Fruit fly (Drosophila melanogaster) whole organism, embryonic: ENCODE measurements around the gene rempA.

Source experiments
- CG10654 ChIP-seq: fragments of 200-800 bp; sonication (Bioruptor generic); optimal IDR thresholded peaks from 2 replicates; lab custom pipeline; 2016; ENCODE audit warnings: missing biosample characterization, missing genetic modification characterization
- CG11085 ChIP-seq: fragments of 200-800 bp; sonication (Bioruptor generic); IDR thresholded peaks from 2 replicates; pipeline ENCODE4 v1.3.6; 2022; ENCODE audit warnings: missing biosample characterization, missing genetic modification characterization
- CG12942 ChIP-seq: fragments of 200-800 bp; sonication (Bioruptor generic); optimal IDR thresholded peaks from 3 replicates; lab custom pipeline; 2016; ENCODE audit warnings: missing biosample characterization, missing genetic modification characterization
- CG16863 ChIP-seq: fragments of 200-800 bp; sonication (Bioruptor generic); optimal IDR thresholded peaks from 3 replicates; lab custom pipeline; 2016; ENCODE audit warnings: missing biosample characterization, missing genetic modification characterization
- CG17361 ChIP-seq: fragments of 200-800 bp; sonication (Bioruptor generic); IDR thresholded peaks from 3 replicates; pipeline ENCODE4 v1.3.6; 2022; ENCODE audit warnings: missing biosample characterization, missing genetic modification characterization
- CG18619 ChIP-seq: fragments of 200-800 bp; sonication (Bioruptor generic); optimal IDR thresholded peaks from 3 replicates; lab custom pipeline; 2017; ENCODE audit warnings: missing biosample characterization, mild to moderate bottlenecking, missing genetic modification characterization
- CG31224 ChIP-seq: fragments of 200-800 bp; sonication (Bioruptor generic); IDR thresholded peaks from 2 replicates; pipeline ENCODE4 v1.3.6; 2022; ENCODE audit warnings: missing biosample characterization, missing genetic modification characterization
- CG34224 ChIP-seq: fragments of 200-800 bp; sonication (Bioruptor generic); IDR thresholded peaks from 3 replicates; pipeline ENCODE4 v1.3.6; 2022; ENCODE audit warnings: missing biosample characterization, missing genetic modification characterization; ENCODE audit not compliant: partially characterized antibody
- CG34422 ChIP-seq: fragments of 200-800 bp; sonication (Bioruptor generic); IDR thresholded peaks from 3 replicates; pipeline ENCODE4 v1.3.6; 2022; ENCODE audit warnings: missing biosample characterization, missing genetic modification characterization
- CG43689 ChIP-seq: fragments of 200-800 bp; sonication (Bioruptor generic); IDR thresholded peaks from 2 replicates; pipeline ENCODE4 v1.3.6; 2022; ENCODE audit warnings: missing biosample characterization, missing genetic modification characterization
- CG4404 ChIP-seq: fragments of 200-800 bp; sonication (Bioruptor generic); IDR thresholded peaks from 2 replicates; pipeline ENCODE4 v1.3.6; 2022; ENCODE audit warnings: missing biosample characterization, missing genetic modification characterization
- CG4617 ChIP-seq: fragments of 200-800 bp; sonication (Bioruptor generic); optimal IDR thresholded peaks from 3 replicates; lab custom pipeline; 2016; ENCODE audit warnings: missing biosample characterization, missing genetic modification characterization, borderline replicate concordance
- CG6813 ChIP-seq: fragments of 200-800 bp; sonication (Bioruptor generic); optimal IDR thresholded peaks from 2 replicates; lab custom pipeline; 2017; ENCODE audit warnings: missing biosample characterization, missing genetic modification characterization, mild to moderate bottlenecking, moderate library complexity, missing genetic modification reagents
- CG8281 ChIP-seq: fragments of 200-800 bp; sonication (Bioruptor generic); optimal IDR thresholded peaks from 2 replicates; lab custom pipeline; 2018; ENCODE audit warnings: missing biosample characterization, mild to moderate bottlenecking, missing genetic modification characterization, moderate library complexity
- CG8944 ChIP-seq: fragments of 200-800 bp; sonication (Bioruptor generic); optimal IDR thresholded peaks from 3 replicates; lab custom pipeline; 2016; ENCODE audit warnings: missing biosample characterization, missing genetic modification characterization
- CG9797 ChIP-seq: fragments of 200-800 bp; sonication (Bioruptor generic); optimal IDR thresholded peaks from 3 replicates; lab custom pipeline; 2018; ENCODE audit warnings: missing biosample characterization, mild to moderate bottlenecking, missing genetic modification characterization
- CG9876 ChIP-seq: fragments of 200-800 bp; sonication (Bioruptor generic); optimal IDR thresholded peaks from 2 replicates; lab custom pipeline; 2016; ENCODE audit warnings: missing biosample characterization, missing genetic modification characterization
- Dad ChIP-seq: fragments of 200-800 bp; sonication (Bioruptor generic); optimal IDR thresholded peaks from 3 replicates; lab custom pipeline; 2016; ENCODE audit warnings: missing biosample characterization, missing genetic modification characterization
- Elba2 ChIP-seq: fragments of 200-800 bp; sonication (Bioruptor generic); optimal IDR thresholded peaks from 3 replicates; lab custom pipeline; 2016; ENCODE audit warnings: missing biosample characterization, missing genetic modification characterization
- Fer3 ChIP-seq: fragments of 200-800 bp; sonication (Bioruptor generic); optimal IDR thresholded peaks from 2 replicates; lab custom pipeline; 2018; ENCODE audit warnings: missing biosample characterization, mild to moderate bottlenecking, missing genetic modification characterization, moderate library complexity
- HLH4C ChIP-seq: fragments of 200-800 bp; sonication (Bioruptor generic); IDR thresholded peaks from 3 replicates; pipeline ENCODE4 v1.3.6; 2022; ENCODE audit warnings: missing biosample characterization, missing genetic modification characterization; ENCODE audit not compliant: partially characterized antibody
- Hey ChIP-seq: fragments of 200-800 bp; sonication (Bioruptor generic); optimal IDR thresholded peaks from 3 replicates; lab custom pipeline; 2018; ENCODE audit warnings: missing biosample characterization, mild to moderate bottlenecking, missing genetic modification characterization
- Max ChIP-seq: fragments of 200-800 bp; sonication (Bioruptor generic); optimal IDR thresholded peaks from 2 replicates; lab custom pipeline; 2016; ENCODE audit warnings: missing biosample characterization, mild to moderate bottlenecking, missing genetic modification characterization
- Mrtf ChIP-seq: fragments of 200-800 bp; sonication (Bioruptor generic); IDR thresholded peaks from 3 replicates; pipeline ENCODE4 v1.3.6; 2022; ENCODE audit warnings: missing biosample characterization, missing genetic modification characterization
- NC2α ChIP-seq: fragments of 200-800 bp; sonication (Bioruptor generic); optimal IDR thresholded peaks from 2 replicates; lab custom pipeline; 2016; ENCODE audit warnings: missing biosample characterization, missing genetic modification characterization
- PHDP ChIP-seq: fragments of 200-800 bp; sonication (Bioruptor generic); optimal IDR thresholded peaks from 3 replicates; lab custom pipeline; 2018; ENCODE audit warnings: missing biosample characterization, mild to moderate bottlenecking, missing genetic modification characterization, moderate library complexity
- Pdp1 ChIP-seq, 2 experiments: fragments of 200-800 bp; sonication (Bioruptor generic); optimal IDR thresholded peaks; 3 replicates each; lab custom pipeline; 2016; ENCODE audit warnings: missing biosample characterization in 2 of 2, missing genetic modification characterization in 2 of 2, mild to moderate bottlenecking in 1 of 2, moderate library complexity in 1 of 2
- Ravus ChIP-seq: fragments of 200-800 bp; sonication (Bioruptor generic); IDR thresholded peaks from 2 replicates; pipeline ENCODE4 v1.3.6; 2022; ENCODE audit warnings: missing biosample characterization, missing genetic modification characterization
- bab2 ChIP-seq: fragments of 200-800 bp; sonication (Bioruptor generic); optimal IDR thresholded peaks from 2 replicates; lab custom pipeline; 2016; ENCODE audit warnings: missing biosample characterization, missing genetic modification characterization
- disco-r ChIP-seq: fragments of 200-800 bp; sonication (Bioruptor generic); optimal IDR thresholded peaks from 2 replicates; lab custom pipeline; 2016; ENCODE audit warnings: missing biosample characterization, missing genetic modification characterization
- dmrt11E ChIP-seq: fragments of 200-800 bp; sonication (Bioruptor generic); optimal IDR thresholded peaks from 3 replicates; lab custom pipeline; 2018; ENCODE audit warnings: missing biosample characterization, mild to moderate bottlenecking, missing genetic modification characterization, moderate library complexity
- esg ChIP-seq: fragments of 200-800 bp; sonication (Bioruptor generic); conservative IDR thresholded peaks from 2 replicates; pipeline ENCODE4 v1.3.6; 2022; ENCODE audit warnings: missing biosample characterization, missing genetic modification characterization
- fd3F ChIP-seq: fragments of 200-800 bp; sonication (Bioruptor generic); optimal IDR thresholded peaks from 2 replicates; lab custom pipeline; 2018; ENCODE audit warnings: missing biosample characterization, mild to moderate bottlenecking, missing genetic modification characterization, moderate library complexity
- gcm ChIP-seq: fragments of 200-800 bp; sonication (Bioruptor generic); optimal IDR thresholded peaks from 2 replicates; lab custom pipeline; 2019; ENCODE audit warnings: missing biosample characterization, mild to moderate bottlenecking, missing genetic modification characterization, moderate library complexity
- gcm2 ChIP-seq: fragments of 200-800 bp; sonication (Bioruptor generic); optimal IDR thresholded peaks from 2 replicates; lab custom pipeline; 2016; ENCODE audit warnings: missing biosample characterization, missing genetic modification characterization
- her ChIP-seq: fragments of 200-800 bp; sonication (Bioruptor generic); optimal IDR thresholded peaks from 2 replicates; lab custom pipeline; 2016; ENCODE audit warnings: missing biosample characterization, missing genetic modification characterization
- hth ChIP-seq: fragments of >200 bp; optimal IDR thresholded peaks from 2 replicates; lab custom pipeline; 2017; ENCODE audit warnings: inconsistent platforms
- insv ChIP-seq, 2 experiments: fragments of 200-800 bp; sonication (Bioruptor generic); optimal IDR thresholded peaks; 3 replicates each; lab custom pipeline; 2016 to 2018; ENCODE audit warnings: missing biosample characterization in 2 of 2, missing genetic modification characterization in 2 of 2
- ken ChIP-seq: fragments of 200-800 bp; sonication (Bioruptor generic); IDR thresholded peaks from 3 replicates; pipeline ENCODE4 v1.3.6; 2022; ENCODE audit warnings: missing biosample characterization, missing genetic modification characterization
- lola ChIP-seq, 3 experiments: fragments of >200 bp in 2 of 3; fragments of 200-800 bp in 1 of 3; sonication (Bioruptor generic) in 1 of 3; optimal IDR thresholded peaks; 2 replicates each; lab custom pipeline; 2017 to 2019; ENCODE audit warnings: missing biosample characterization in 3 of 3, missing genetic modification characterization in 3 of 3, mild to moderate bottlenecking in 1 of 3, moderate library complexity in 1 of 3
- phol ChIP-seq: fragments of 200-800 bp; sonication (Bioruptor generic); optimal IDR thresholded peaks from 3 replicates; lab custom pipeline; 2018; ENCODE audit warnings: missing biosample characterization, mild to moderate bottlenecking, missing genetic modification characterization, moderate library complexity
- ranshi ChIP-seq: fragments of 200-800 bp; sonication (Bioruptor generic); IDR thresholded peaks from 2 replicates; pipeline ENCODE4 v1.3.6; 2022; ENCODE audit warnings: missing biosample characterization, missing genetic modification characterization
- sima ChIP-seq: fragments of 200-800 bp; sonication (Bioruptor generic); optimal IDR thresholded peaks from 2 replicates; lab custom pipeline; 2016; ENCODE audit warnings: missing biosample characterization, missing genetic modification characterization
- slp2 ChIP-seq: fragments of 200-800 bp; sonication (Bioruptor generic); optimal IDR thresholded peaks from 2 replicates; lab custom pipeline; 2016; ENCODE audit warnings: missing biosample characterization, missing genetic modification characterization
- sna ChIP-seq: fragments of 200-800 bp; sonication (Bioruptor generic); IDR thresholded peaks from 2 replicates; pipeline ENCODE4 v1.3.6; 2022; ENCODE audit warnings: missing biosample characterization, missing genetic modification characterization; ENCODE audit not compliant: partially characterized antibody
- sob ChIP-seq: fragments of 200-800 bp; sonication (Bioruptor generic); IDR thresholded peaks from 2 replicates; pipeline ENCODE4 v1.3.6; 2022; ENCODE audit warnings: missing biosample characterization, missing genetic modification characterization
- ssp ChIP-seq: fragments of 200-800 bp; sonication (Bioruptor generic); IDR thresholded peaks from 2 replicates; pipeline ENCODE4 v1.3.6; 2022; ENCODE audit warnings: missing biosample characterization, missing genetic modification characterization
- zen ChIP-seq: fragments of 200-800 bp; sonication (Bioruptor generic); optimal IDR thresholded peaks from 3 replicates; lab custom pipeline; 2018; ENCODE audit warnings: missing biosample characterization, mild to moderate bottlenecking, missing genetic modification characterization, moderate library complexity
- zfh1 ChIP-seq: fragments of 200-800 bp; sonication (Bioruptor generic); IDR thresholded peaks from 3 replicates; pipeline ENCODE4 v1.3.6; 2022; ENCODE audit warnings: missing biosample characterization, missing genetic modification characterization

rempA gene

dm6 chr2L:520331-521000 is 39.6 kb downstream of the rempA start (continued):
- TF ChIP-seq ranshi (GFP tag; lab: Robert Waterston, UW): peak; percentile 87
- TF ChIP-seq esg (GFP tag; lab: Robert Waterston, UW): peak; percentile 79
- peak; percentile 78 for TF ChIP-seq CG17361 (GFP tag; lab: Robert Waterston, UW)
- peak; percentile 83 for TF ChIP-seq sob (GFP tag; lab: Robert Waterston, UW)
- no peak for TF ChIP-seq CG9797 (GFP tag; lab: Kevin White, UChicago)
- no peak for TF ChIP-seq Hey (tag; lab: Kevin White, UChicago)
- no peak for TF ChIP-seq HLH4C (GFP tag; lab: Robert Waterston, UW)
- TF ChIP-seq zfh1: peak; percentile 92
- TF ChIP-seq CG8944 (GFP tag; lab: Kevin White, UChicago): peak; percentile 74
- TF ChIP-seq fd3F (GFP tag; lab: Kevin White, UChicago): peak; percentile 49
- TF ChIP-seq CG11085: peak; percentile 52; the same call in 1 of the 2 replicates
- TF ChIP-seq CG12942 (GFP tag; lab: Kevin White, UChicago): peak; percentile 75
- peak; percentile 86 for TF ChIP-seq phol (tag; lab: Kevin White, UChicago)
- TF ChIP-seq zen: peak; percentile 44
- TF ChIP-seq CG18619 (GFP tag; lab: Kevin White, UChicago): peak; percentile 72
- peak; percentile 96 for TF ChIP-seq dmrt11E (tag; lab: Kevin White, UChicago)
- TF ChIP-seq CG6813 (GFP tag; lab: Kevin White, UChicago): peak; percentile 62
- TF ChIP-seq bab2 (GFP tag; lab: Kevin White, UChicago): peak; percentile 87
- peak; percentile 86; the same call in 2 of the 3 replicates for TF ChIP-seq CG34422
- TF ChIP-seq CG31224 (GFP tag; lab: Robert Waterston, UW): peak; percentile 27; the same call in 1 of the 2 replicates
- TF ChIP-seq Mrtf (GFP tag; lab: Robert Waterston, UW): peak; percentile 71
- TF ChIP-seq insv (GFP tag; optimal IDR thresholded peaks at IDR 0.05; lab: Kevin White, UChicago): peak in 1 of 2 experiments; percentile 9
- peak; percentile 63 for TF ChIP-seq Fer3 (tag; lab: Kevin White, UChicago)
- TF ChIP-seq slp2: peak; percentile 64
- peak; percentile 30 for TF ChIP-seq CG9876 (GFP tag; lab: Kevin White, UChicago)
- TF ChIP-seq CG4404 (GFP tag; lab: Robert Waterston, UW): peak; percentile 46; the same call in 1 of the 2 replicates
- peak; percentile 29 for TF ChIP-seq sima
- TF ChIP-seq CG43689 (GFP tag; lab: Robert Waterston, UW): peak; percentile 58
- TF ChIP-seq Ravus (GFP tag; lab: Robert Waterston, UW): peak; percentile 43
- peak; percentile 86 for TF ChIP-seq PHDP (tag; lab: Kevin White, UChicago)
- TF ChIP-seq disco-r (GFP tag; lab: Kevin White, UChicago): peak; percentile 75
- TF ChIP-seq ken (GFP tag; lab: Robert Waterston, UW): peak; percentile 90
- peak; percentile 93 for TF ChIP-seq gcm (GFP tag; lab: Kevin White, UChicago)
- peak; percentile 85 to 99 for TF ChIP-seq Pdp1 (GFP tag; optimal IDR thresholded peaks at IDR 0.05; lab: Kevin White, UChicago)
- no peak for TF ChIP-seq hth (lab: Kevin White, UChicago)
- peak; percentile 77 for TF ChIP-seq CG16863
- TF ChIP-seq CG34224 (GFP tag; lab: Robert Waterston, UW): no peak
- peak; percentile 77 for TF ChIP-seq Dad (GFP tag; lab: Kevin White, UChicago)
- peak; percentile 85 for TF ChIP-seq NC2α (GFP tag; lab: Kevin White, UChicago)
- peak; percentile 63 for TF ChIP-seq ssp (GFP tag; lab: Robert Waterston, UW)
- TF ChIP-seq her (GFP tag; lab: Kevin White, UChicago): peak; percentile 75
- peak; percentile 79 for TF ChIP-seq Max (GFP tag; lab: Kevin White, UChicago)
- TF ChIP-seq CG8281: peak; percentile 37
- TF ChIP-seq gcm2 (GFP tag; lab: Kevin White, UChicago): peak; percentile 49
- no peak for TF ChIP-seq Elba2 (GFP tag; lab: Kevin White, UChicago)
- peak; percentile 57 for TF ChIP-seq CG4617
- TF ChIP-seq lola (GFP tag; optimal IDR thresholded peaks at IDR 0.05; lab: Kevin White, UChicago): peak in 1 of 3 experiments; percentile 93
- no peak for TF ChIP-seq sna (GFP tag; lab: Robert Waterston, UW)
- TF ChIP-seq CG10654 (GFP tag; lab: Kevin White, UChicago): peak; percentile 80
